Fruit fly (Drosophila melanogaster) whole organism, embryonic: ENCODE measurements around the gene stwl.

Experiments used
- ATbp ChIP-seq: fragments of 200-800 bp; sonication (Bioruptor generic); optimal IDR thresholded peaks from 2 replicates; lab custom pipeline; 2017; ENCODE audit warnings: missing biosample characterization, mild to moderate bottlenecking, missing genetic modification characterization, missing genetic modification reagents
- Awh ChIP-seq: fragments of 200-800 bp; sonication (Bioruptor generic); IDR thresholded peaks from 2 replicates; pipeline ENCODE4, ENCODE4 v1.3.6; 2022; ENCODE audit warnings: missing biosample characterization, missing genetic modification characterization
- CG11696 ChIP-seq: fragments of 200-800 bp; sonication (Bioruptor generic); IDR thresholded peaks from 2 replicates; pipeline ENCODE4 v1.3.6; 2022; ENCODE audit warnings: missing biosample characterization, missing genetic modification characterization
- CG12219 ChIP-seq: fragments of 200-800 bp; sonication (Bioruptor generic); optimal IDR thresholded peaks from 3 replicates; lab custom pipeline; 2018; ENCODE audit warnings: missing biosample characterization, mild to moderate bottlenecking, missing genetic modification characterization
- CG1603 ChIP-seq: fragments of 200-800 bp; sonication (Bioruptor generic); optimal IDR thresholded peaks from 2 replicates; lab custom pipeline; 2019; ENCODE audit warnings: missing biosample characterization, mild to moderate bottlenecking, missing genetic modification characterization, moderate library complexity
- CG16863 ChIP-seq: fragments of 200-800 bp; sonication (Bioruptor generic); optimal IDR thresholded peaks from 3 replicates; lab custom pipeline; 2016; ENCODE audit warnings: missing biosample characterization, missing genetic modification characterization
- CG2120 ChIP-seq: fragments of 200-800 bp; sonication (Bioruptor generic); optimal IDR thresholded peaks from 3 replicates; lab custom pipeline; 2016; ENCODE audit warnings: missing biosample characterization, missing genetic modification characterization
- CG2199 ChIP-seq: fragments of 200-800 bp; sonication (Bioruptor generic); IDR thresholded peaks from 3 replicates; pipeline ENCODE4 v1.3.6; 2022; ENCODE audit warnings: missing biosample characterization, missing genetic modification characterization
- CG30020 ChIP-seq: fragments of 200-800 bp; optimal IDR thresholded peaks from 2 replicates; lab custom pipeline; 2019; ENCODE audit warnings: missing biosample characterization, mild to moderate bottlenecking, missing genetic modification characterization, moderate library complexity
- CG3726 ChIP-seq: fragments of 200-800 bp; sonication (Bioruptor generic); IDR thresholded peaks from 3 replicates; pipeline ENCODE4, ENCODE4 v1.3.6; 2022; ENCODE audit warnings: missing biosample characterization, missing genetic modification characterization
- CG3847 ChIP-seq: fragments of 200-800 bp; sonication (Bioruptor generic); IDR thresholded peaks from 2 replicates; pipeline ENCODE4 v1.3.6; 2022; ENCODE audit warnings: missing biosample characterization, missing genetic modification characterization
- CG6689 ChIP-seq: fragments of 200-800 bp; sonication (Bioruptor generic); IDR thresholded peaks from 2 replicates; pipeline ENCODE4 v1.3.6; 2022; ENCODE audit warnings: missing biosample characterization, missing genetic modification characterization
- CG6854 ChIP-seq: fragments of 200-800 bp; sonication (Bioruptor generic); optimal IDR thresholded peaks from 3 replicates; lab custom pipeline; 2017; ENCODE audit warnings: missing biosample characterization, mild to moderate bottlenecking, missing genetic modification characterization
- CG8944 ChIP-seq: fragments of 200-800 bp; sonication (Bioruptor generic); optimal IDR thresholded peaks from 3 replicates; lab custom pipeline; 2016; ENCODE audit warnings: missing biosample characterization, missing genetic modification characterization
- CG9215 ChIP-seq: fragments of 200-800 bp; sonication (Bioruptor generic); IDR thresholded peaks from 2 replicates; pipeline ENCODE4 v1.3.6; 2022; ENCODE audit warnings: missing biosample characterization, missing genetic modification characterization
- CG9609 ChIP-seq: fragments of 200-800 bp; sonication (Bioruptor generic); optimal IDR thresholded peaks from 3 replicates; lab custom pipeline; 2016; ENCODE audit warnings: missing biosample characterization, missing genetic modification characterization
- D ChIP-seq, 2 experiments: fragments of 200-800 bp in 1 of 2; fragments of >200 bp in 1 of 2; sonication (Bioruptor generic) in 1 of 2; optimal IDR thresholded peaks; 2 replicates in 1 of 2; 3 replicates in 1 of 2; lab custom pipeline; 2017; ENCODE audit warnings: mild to moderate bottlenecking in 1 of 2, missing biosample characterization in 1 of 2, missing genetic modification characterization in 1 of 2, missing genetic modification reagents in 1 of 2
- D19B ChIP-seq: fragments of 200-800 bp; sonication (Bioruptor generic); optimal IDR thresholded peaks from 2 replicates; lab custom pipeline; 2017; ENCODE audit warnings: missing biosample characterization, mild to moderate bottlenecking, missing genetic modification characterization
- Dbx ChIP-seq: fragments of 200-800 bp; sonication (Bioruptor generic); IDR thresholded peaks from 3 replicates; pipeline ENCODE4 v1.3.6; 2022; ENCODE audit warnings: missing biosample characterization, missing genetic modification characterization
- Dip2 ChIP-seq: fragments of 200-800 bp; sonication (Bioruptor generic); IDR thresholded peaks from 2 replicates; pipeline ENCODE4 v1.3.6; 2022; ENCODE audit warnings: missing biosample characterization, missing genetic modification characterization
- E2f2 ChIP-seq: fragments of 200-800 bp; sonication (Bioruptor generic); IDR thresholded peaks from 2 replicates; pipeline ENCODE4 v1.3.6; 2022; ENCODE audit warnings: missing biosample characterization, missing genetic modification characterization
- Ets65A ChIP-seq: fragments of 200-800 bp; sonication (Bioruptor generic); peaks from one replicate; lab custom pipeline; 2016; ENCODE audit warnings: missing biosample characterization, missing genetic modification characterization
- Gug ChIP-seq: fragments of 200-800 bp; sonication (Bioruptor generic); IDR thresholded peaks from 4 replicates; pipeline ENCODE4 v1.3.6; 2022; ENCODE audit warnings: missing biosample characterization, missing genetic modification characterization
- HLH54F ChIP-seq: fragments of 200-800 bp; sonication (Bioruptor generic); optimal IDR thresholded peaks from 3 replicates; lab custom pipeline; 2016; ENCODE audit warnings: missing biosample characterization, missing genetic modification characterization
- Hey ChIP-seq: fragments of 200-800 bp; sonication (Bioruptor generic); optimal IDR thresholded peaks from 3 replicates; lab custom pipeline; 2018; ENCODE audit warnings: missing biosample characterization, mild to moderate bottlenecking, missing genetic modification characterization
- Hmr ChIP-seq: fragments of 200-800 bp; sonication (Bioruptor generic); optimal IDR thresholded peaks from 3 replicates; lab custom pipeline; 2017; ENCODE audit warnings: mild to moderate bottlenecking, missing biosample characterization, missing genetic modification reagents, missing genetic modification characterization
- Hsf ChIP-seq: fragments of 200-800 bp; sonication (Bioruptor generic); optimal IDR thresholded peaks from 3 replicates; lab custom pipeline; 2016; ENCODE audit warnings: missing biosample characterization, missing genetic modification characterization
- Kr ChIP-seq: fragments of 200-800 bp; sonication (Bioruptor generic); optimal IDR thresholded peaks from 2 replicates; lab custom pipeline; 2017; ENCODE audit warnings: missing biosample characterization, mild to moderate bottlenecking, missing genetic modification characterization
- Lpt ChIP-seq: fragments of >200 bp; optimal IDR thresholded peaks from 2 replicates; lab custom pipeline; 2018; ENCODE audit warnings: missing biosample characterization, missing genetic modification characterization
- Nf-YB ChIP-seq: fragments of 200-800 bp; sonication (Bioruptor generic); optimal IDR thresholded peaks from 3 replicates; lab custom pipeline; 2019; ENCODE audit warnings: missing biosample characterization, mild to moderate bottlenecking, missing genetic modification characterization, moderate library complexity
- Oli ChIP-seq: fragments of 200-800 bp; sonication (Bioruptor generic); optimal IDR thresholded peaks from 2 replicates; lab custom pipeline; 2018; ENCODE audit warnings: missing biosample characterization, mild to moderate bottlenecking, missing genetic modification characterization, moderate library complexity
- Xrp1 ChIP-seq: fragments of 200-800 bp; sonication (Bioruptor generic); IDR thresholded peaks from 2 replicates; pipeline ENCODE4 v1.3.6; 2022; ENCODE audit warnings: missing biosample characterization, missing genetic modification characterization
- ac ChIP-seq: fragments of 200-800 bp; sonication (Bioruptor generic); optimal IDR thresholded peaks from 3 replicates; lab custom pipeline; 2017; ENCODE audit warnings: missing biosample characterization, mild to moderate bottlenecking, missing genetic modification characterization
- ash1 ChIP-seq: fragments of 200-800 bp; sonication (Bioruptor generic); optimal IDR thresholded peaks from 2 replicates; lab custom pipeline; 2018; ENCODE audit warnings: missing biosample characterization, mild to moderate bottlenecking, missing genetic modification characterization
- dimm ChIP-seq: fragments of 200-800 bp; sonication (Bioruptor generic); IDR thresholded peaks from 2 replicates; pipeline ENCODE4 v1.3.6; 2022; ENCODE audit warnings: missing biosample characterization, missing genetic modification characterization
- emc ChIP-seq: fragments of 200-800 bp; sonication (Bioruptor generic); optimal IDR thresholded peaks from 2 replicates; lab custom pipeline; 2016; ENCODE audit warnings: missing biosample characterization, missing genetic modification characterization
- gce ChIP-seq: fragments of 200-800 bp; sonication (Bioruptor generic); IDR thresholded peaks from 3 replicates; pipeline ENCODE4 v1.3.6; 2022; ENCODE audit warnings: missing biosample characterization, missing genetic modification characterization
- grn ChIP-seq: fragments of 200-800 bp; sonication (Bioruptor generic); optimal IDR thresholded peaks from 3 replicates; lab custom pipeline; 2017; ENCODE audit warnings: missing biosample characterization, missing genetic modification characterization
- jing ChIP-seq: fragments of 200-800 bp; sonication (Bioruptor generic); optimal IDR thresholded peaks from 2 replicates; lab custom pipeline; 2018; ENCODE audit warnings: missing biosample characterization, mild to moderate bottlenecking, missing genetic modification characterization
- kni ChIP-seq: fragments of 200-800 bp; sonication (Bioruptor generic); optimal IDR thresholded peaks from 3 replicates; lab custom pipeline; 2017; ENCODE audit warnings: mild to moderate bottlenecking, missing biosample characterization, missing genetic modification reagents, missing genetic modification characterization
- nmo ChIP-seq: fragments of 200-800 bp; sonication (Bioruptor generic); optimal IDR thresholded peaks from 2 replicates; lab custom pipeline; 2018; ENCODE audit warnings: missing biosample characterization, mild to moderate bottlenecking, missing genetic modification characterization, moderate library complexity
- oc ChIP-seq: fragments of 200-800 bp; sonication (Bioruptor generic); optimal IDR thresholded peaks from 2 replicates; lab custom pipeline; 2018; ENCODE audit warnings: missing biosample characterization, mild to moderate bottlenecking, missing genetic modification characterization, moderate library complexity
- otp ChIP-seq: fragments of 200-800 bp; sonication (Bioruptor generic); IDR thresholded peaks from 3 replicates; pipeline ENCODE4, ENCODE4 v1.3.6; 2022; ENCODE audit warnings: missing biosample characterization, missing genetic modification characterization
- peb ChIP-seq: fragments of 200-800 bp; sonication (Bioruptor generic); IDR thresholded peaks from 2 replicates; pipeline ENCODE4 v1.3.6; 2022; ENCODE audit warnings: missing biosample characterization, missing genetic modification characterization
- pros ChIP-seq: fragments of 200-800 bp; sonication (Bioruptor generic); optimal IDR thresholded peaks from 3 replicates; lab custom pipeline; 2019; ENCODE audit warnings: missing biosample characterization, mild to moderate bottlenecking, missing genetic modification characterization, moderate library complexity
- pum ChIP-seq: fragments of 200-800 bp; sonication (Bioruptor generic); optimal IDR thresholded peaks from 2 replicates; lab custom pipeline; 2016; ENCODE audit warnings: missing biosample characterization, missing genetic modification characterization
- rib ChIP-seq: fragments of 200-800 bp; sonication (Bioruptor generic); IDR thresholded peaks from 2 replicates; pipeline ENCODE4 v1.3.6; 2022; ENCODE audit warnings: missing biosample characterization, missing genetic modification characterization
- sr ChIP-seq: fragments of 200-800 bp; sonication (Bioruptor generic); IDR thresholded peaks from 3 replicates; pipeline ENCODE4 v1.3.6; 2022; ENCODE audit warnings: missing biosample characterization, missing genetic modification characterization
- twi ChIP-seq: fragments of 200-800 bp; optimal IDR thresholded peaks from 2 replicates; lab custom pipeline; 2019; ENCODE audit warnings: missing biosample characterization, mild to moderate bottlenecking, missing genetic modification characterization, moderate library complexity
- wdn ChIP-seq: fragments of 200-800 bp; sonication (Bioruptor generic); IDR thresholded peaks from 2 replicates; pipeline ENCODE4 v1.3.6; 2022; ENCODE audit warnings: missing biosample characterization, missing genetic modification characterization
- wor ChIP-seq: fragments of 200-800 bp; sonication (Bioruptor generic); IDR thresholded peaks from 2 replicates; pipeline ENCODE4 v1.3.6; 2022; ENCODE audit warnings: missing biosample characterization, missing genetic modification characterization

The stwl gene

DNA sequence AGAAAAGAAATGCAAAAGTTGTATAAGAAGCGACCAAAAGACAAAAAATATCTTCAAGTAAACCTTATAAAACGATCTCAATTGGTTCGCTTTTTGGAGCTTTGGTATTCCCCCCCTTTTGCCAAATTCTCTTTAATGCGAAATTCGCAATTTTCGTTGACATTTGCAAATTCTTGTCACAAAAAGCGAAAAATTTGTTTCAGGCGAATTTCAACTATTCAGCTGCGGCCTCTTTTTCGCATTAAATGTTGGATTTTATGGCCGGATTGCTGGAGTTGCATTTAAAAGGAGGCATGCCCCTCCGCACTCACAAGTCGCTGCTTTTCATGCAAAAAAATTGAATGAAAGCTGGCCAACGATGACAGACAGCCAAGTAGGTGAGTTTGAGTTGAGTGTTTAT lies 15.3 kb upstream of the stwl start:
- TF ChIP-seq CG1603 (tag; lab: Kevin White, UChicago) (no peak), CG12219 (GFP tag; lab: Kevin White, UChicago) (no peak), wdn (GFP tag; lab: Robert Waterston, UW) (no peak), oc (tag; lab: Kevin White, UChicago) (no peak), Dbx (GFP tag; lab: Robert Waterston, UW) (no peak), dimm (no peak), Hmr (GFP tag; lab: Kevin White, UChicago) (no peak), Nf-YB (GFP tag; lab: Kevin White, UChicago) (no peak), sr (GFP tag; lab: Robert Waterston, UW) (no peak), Dip2 (GFP tag; lab: Robert Waterston, UW) (no peak), E2f2 (GFP tag; lab: Robert Waterston, UW) (no peak), CG30020 (tag; lab: Kevin White, UChicago) (no peak), CG3726 (GFP tag; lab: Robert Waterston, UW) (no peak)

DNA sequence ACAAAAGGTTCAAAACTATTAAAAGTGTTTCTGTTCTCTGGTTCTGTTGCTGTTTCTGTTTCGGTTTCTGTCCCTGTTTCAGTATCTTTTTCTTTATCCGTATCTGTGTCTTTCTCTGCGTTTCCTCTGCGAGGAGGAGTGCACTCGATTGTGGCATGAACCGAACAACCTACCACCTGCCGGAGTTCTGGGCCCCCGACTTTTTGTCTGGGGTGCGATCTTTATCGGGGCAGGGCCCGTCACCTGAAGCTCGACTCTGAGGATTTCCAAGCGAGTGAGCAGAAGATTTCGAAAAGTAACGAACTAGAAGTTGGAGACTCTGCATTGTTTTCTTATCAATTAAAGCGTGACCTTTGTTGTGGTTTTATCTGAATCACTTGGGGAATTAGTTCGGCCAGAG lies 13.9 kb upstream of the stwl start:
- TF ChIP-seq CG2199 (GFP tag; lab: Robert Waterston, UW) = 0 out of 3 replicates have a peak, but pooled peaks have one; percentile 25
- TF ChIP-seq Lpt (GFP tag; lab: Kevin White, UChicago) = no peak
- TF ChIP-seq pros = peak; percentile 48
- TF ChIP-seq CG11696 (GFP tag; lab: Robert Waterston, UW) = no peak
- no peak for TF ChIP-seq Dip2 (GFP tag; lab: Robert Waterston, UW)
- TF ChIP-seq jing (GFP tag; lab: Kevin White, UChicago) = no peak
- TF ChIP-seq Xrp1 (GFP tag; lab: Robert Waterston, UW) = no peak
- no peak for TF ChIP-seq Hey
- peak; percentile 96 for TF ChIP-seq grn (GFP tag; lab: Kevin White, UChicago)
- peak; percentile 15 for TF ChIP-seq kni (GFP tag; lab: Kevin White, UChicago)
- TF ChIP-seq CG3847 (GFP tag; lab: Robert Waterston, UW) = no peak
- no peak for TF ChIP-seq CG9215

DNA sequence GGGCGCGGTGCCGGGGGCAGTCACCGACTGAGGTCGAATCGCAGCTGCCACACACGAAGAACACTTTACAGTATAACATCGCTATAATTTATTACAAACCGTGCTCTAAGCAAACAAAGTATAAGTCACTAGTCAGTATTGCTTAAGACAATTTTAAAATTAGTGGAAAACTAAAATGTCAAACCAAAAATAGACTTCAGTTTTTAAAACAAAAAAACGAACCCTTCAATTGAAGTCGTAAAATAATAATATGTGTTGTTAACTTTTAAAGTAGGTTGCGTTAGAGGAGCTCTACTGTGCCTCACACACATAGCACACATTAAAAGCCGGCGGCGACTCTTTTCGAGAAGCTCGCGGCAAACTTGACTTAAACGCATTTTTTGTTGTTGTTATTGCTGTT lies 12.4 kb upstream of the stwl start:
- TF ChIP-seq emc = no peak
- no peak for TF ChIP-seq CG6689 (GFP tag; lab: Robert Waterston, UW)
- TF ChIP-seq wor (GFP tag; lab: Robert Waterston, UW) = no peak
- no peak for TF ChIP-seq CG6854
- TF ChIP-seq twi = no peak
- TF ChIP-seq Oli (tag; lab: Kevin White, UChicago) = no peak
- TF ChIP-seq ATbp (GFP tag; lab: Kevin White, UChicago) = no peak
- TF ChIP-seq Ets65A (GFP tag; lab: Kevin White, UChicago) = no peak
- TF ChIP-seq nmo (GFP tag; lab: Kevin White, UChicago) = no peak
- TF ChIP-seq Gug = no peak
- TF ChIP-seq otp = no peak
- TF ChIP-seq ac (GFP tag; lab: Kevin White, UChicago) = no peak
- no peak for TF ChIP-seq Kr (GFP tag; lab: Kevin White, UChicago)
- no peak for TF ChIP-seq D19B (GFP tag; lab: Kevin White, UChicago)
- TF ChIP-seq CG9609 (GFP tag; lab: Kevin White, UChicago) = no peak
- TF ChIP-seq HLH54F (GFP tag; lab: Kevin White, UChicago) = no peak
- TF ChIP-seq peb (GFP tag; lab: Robert Waterston, UW) = no peak
- no peak for TF ChIP-seq CG8944
- TF ChIP-seq rib (GFP tag; lab: Robert Waterston, UW) = no peak
- no peak for TF ChIP-seq D (optimal IDR thresholded peaks at IDR 0.05; lab: Kevin White, UChicago)
- TF ChIP-seq D (GFP tag; optimal IDR thresholded peaks at IDR 0.05; lab: Kevin White, UChicago) = no peak
- no peak for TF ChIP-seq pum (GFP tag; lab: Kevin White, UChicago)
- no peak for TF ChIP-seq CG2120
- TF ChIP-seq Hsf = no peak
- no peak for TF ChIP-seq CG3847 (GFP tag; lab: Robert Waterston, UW)
- TF ChIP-seq Awh (GFP tag; lab: Robert Waterston, UW) = no peak
- TF ChIP-seq gce (GFP tag; lab: Robert Waterston, UW) = no peak
- TF ChIP-seq CG16863 = no peak
- TF ChIP-seq ash1 (GFP tag; lab: Kevin White, UChicago) = no peak
